Fruit fly (Drosophila melanogaster): ENCODE results near the gene nkd.

The nkd gene

DNA sequence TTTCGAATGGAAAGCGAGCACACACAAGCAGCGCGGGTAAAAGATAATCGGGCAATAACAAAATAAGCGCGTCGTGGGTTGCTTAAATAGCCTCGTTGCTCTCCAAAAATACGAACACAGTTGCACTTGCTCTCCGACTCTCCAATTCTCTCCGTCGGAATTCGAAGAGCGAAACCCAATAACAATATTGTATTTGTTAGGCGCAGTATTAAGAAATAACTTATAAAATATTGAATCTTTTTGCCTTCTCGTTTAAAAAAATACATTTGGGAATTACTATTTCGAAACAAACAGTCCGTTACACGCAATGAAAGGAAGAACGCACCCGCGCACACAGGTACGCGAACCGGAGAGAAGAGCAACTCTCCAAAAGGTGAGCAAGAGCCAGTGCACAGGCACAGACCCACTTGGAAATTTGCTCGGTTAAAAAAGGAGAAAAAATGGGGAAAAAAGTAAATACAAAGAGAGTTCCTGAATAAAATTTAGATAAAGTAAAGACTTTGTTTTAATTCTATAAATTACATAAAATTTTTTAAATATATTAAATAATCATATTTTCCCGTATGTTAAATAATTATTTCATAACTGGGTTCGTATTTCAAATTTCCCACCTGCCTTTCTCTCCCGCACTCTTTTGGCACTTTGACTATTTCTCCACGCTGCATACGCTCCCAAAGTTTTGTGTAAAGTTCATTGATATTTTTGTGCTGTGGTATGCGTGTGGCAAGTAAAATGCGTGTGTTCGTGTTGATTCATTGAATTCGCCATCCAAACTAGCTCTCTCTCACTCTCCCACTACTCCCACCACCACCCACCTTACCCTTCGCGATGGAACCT, 41.3 kb upstream of the nkd start, which contains the start of gene Mkp3 (continued):
- TF ChIP-seq CG12236 (GFP tag; optimal IDR thresholded peaks at IDR 0.05) (no peak), CG5180 (GFP tag; optimal IDR thresholded peaks at IDR 0.05) (peak; percentile 70), CG16813 (GFP tag; IDR thresholded peaks at IDR 0.05; ENCODE audit: partially characterized antibody) (no peak), CG7928 (GFP tag; optimal IDR thresholded peaks at IDR 0.05) (peak; percentile 57), NfI (GFP tag; optimal IDR thresholded peaks at IDR 0.05) (peak; percentile 89), H15 (GFP tag; IDR thresholded peaks at IDR 0.05) (peak; percentile 76), CG11723 (GFP tag; optimal IDR thresholded peaks at IDR 0.05) (peak; percentile 77), CG17612 (GFP tag; IDR thresholded peaks at IDR 0.05) (peak; percentile 65), CG4707 (GFP tag; optimal IDR thresholded peaks at IDR 0.05) (peak; percentile 56), Hr78 (GFP tag; optimal IDR thresholded peaks at IDR 0.05) (peak in 1 of 2 experiments; percentile 69), CG7839 (tag; optimal IDR thresholded peaks at IDR 0.05) (peak; percentile 94), CG10431 (GFP tag; optimal IDR thresholded peaks at IDR 0.05) (peak; percentile 58), Eip74EF (GFP tag; optimal IDR thresholded peaks at IDR 0.05) (peak in 1 of 2 experiments; percentile 89), exex (tag; optimal IDR thresholded peaks at IDR 0.05) (peak; percentile 63), CG10321 (GFP tag; IDR thresholded peaks at IDR 0.05) (peak; percentile 62; the same call in 1 of the 2 replicates), CG6654 (GFP tag; optimal IDR thresholded peaks at IDR 0.05) (peak; percentile 69), CG5245 (GFP tag; optimal IDR thresholded peaks at IDR 0.05) (peak; percentile 44), wor (GFP tag; IDR thresholded peaks at IDR 0.05) (peak; percentile 79), emc (GFP tag; optimal IDR thresholded peaks at IDR 0.05) (no peak), Doc2 (GFP tag; IDR thresholded peaks at IDR 0.05) (no peak), CG1024 (GFP tag; IDR thresholded peaks at IDR 0.05) (peak; percentile 43; the same call in 1 of the 2 replicates), BtbVII (GFP tag; optimal IDR thresholded peaks at IDR 0.05) (peak; percentile 93), hb (GFP tag; IDR thresholded peaks at IDR 0.05; ENCODE audit: partially characterized antibody) (no peak), zfh2 (GFP tag; optimal IDR thresholded peaks at IDR 0.05) (peak; percentile 23), CG7556 (GFP tag; optimal IDR thresholded peaks at IDR 0.05) (peak; percentile 96), Hr39 (optimal IDR thresholded peaks at IDR 0.05) (no peak), Hmr (GFP tag; optimal IDR thresholded peaks at IDR 0.05) (peak; percentile 97), ato (GFP tag; IDR thresholded peaks at IDR 0.05; ENCODE audit: partially characterized antibody) (no peak), CG14965 (GFP tag; optimal IDR thresholded peaks at IDR 0.05; ENCODE audit: borderline replicate concordance) (no peak), fu2 (GFP tag; optimal IDR thresholded peaks at IDR 0.05) (peak; percentile 17), CG17802 (tag; optimal IDR thresholded peaks at IDR 0.05) (no peak), E2f1 (GFP tag; IDR thresholded peaks at IDR 0.05) (peak; percentile 89), D19A (tag; optimal IDR thresholded peaks at IDR 0.05) (peak; percentile 86), tx (GFP tag; optimal IDR thresholded peaks at IDR 0.05) (no peak), ap (GFP tag; IDR thresholded peaks at IDR 0.05) (peak; percentile 76), zen2 (GFP tag; IDR thresholded peaks at IDR 0.05; ENCODE audit: partially characterized antibody) (no peak), CG17361 (GFP tag; IDR thresholded peaks at IDR 0.05) (peak; percentile 87; the same call in 2 of the 3 replicates), dimm (GFP tag; IDR thresholded peaks at IDR 0.05) (peak; percentile 61; the same call in 1 of the 2 replicates), CG34422 (GFP tag; IDR thresholded peaks at IDR 0.05) (peak; percentile 91), CoRest (tag; optimal IDR thresholded peaks at IDR 0.05) (peak; percentile 93), psq (GFP tag; optimal IDR thresholded peaks at IDR 0.05) (peak; percentile 48), Nf-YA (GFP tag; IDR thresholded peaks at IDR 0.05) (peak; percentile 72), Doc3 (GFP tag; IDR thresholded peaks at IDR 0.05; ENCODE audit: partially characterized antibody) (no peak), CG12299 (tag; optimal IDR thresholded peaks at IDR 0.05) (peak; percentile 86), onecut (GFP tag; IDR thresholded peaks at IDR 0.05) (peak; percentile 77), CG15011 (GFP tag; optimal IDR thresholded peaks at IDR 0.05) (peak; percentile 89), CG9876 (GFP tag; optimal IDR thresholded peaks at IDR 0.05) (no peak), Dek (tag; optimal IDR thresholded peaks at IDR 0.05) (peak; percentile 93)
